Fruit fly (Drosophila melanogaster) whole organism, embryonic: Measurements from ENCODE around the gene CG32040.

Experiments
- Adf1 ChIP-seq: fragments of 200-800 bp; sonication (Bioruptor generic); IDR thresholded peaks from 2 replicates; pipeline ENCODE4 v1.3.6; 2022; ENCODE audit warnings: missing biosample characterization, missing genetic modification characterization
- Atf3 ChIP-seq: fragments of 200-800 bp; sonication (Bioruptor generic); optimal IDR thresholded peaks from 3 replicates; lab custom pipeline; 2016; ENCODE audit warnings: missing biosample characterization, missing genetic modification characterization
- CG11247 ChIP-seq: fragments of 200-800 bp; sonication (Bioruptor generic); IDR thresholded peaks from 2 replicates; pipeline ENCODE4 v1.3.6; 2022; ENCODE audit warnings: missing biosample characterization, missing genetic modification characterization
- CG11398 ChIP-seq: fragments of 200-800 bp; sonication (Bioruptor generic); optimal IDR thresholded peaks from 2 replicates; lab custom pipeline; 2016; ENCODE audit warnings: missing biosample characterization, missing genetic modification characterization
- CG11456 ChIP-seq: fragments of 200-800 bp; sonication (Bioruptor generic); IDR thresholded peaks from 3 replicates; pipeline ENCODE4 v1.3.6; 2022; ENCODE audit warnings: missing biosample characterization, missing genetic modification characterization
- CG12104 ChIP-seq: fragments of 200-800 bp; sonication (Bioruptor generic); optimal IDR thresholded peaks from 3 replicates; lab custom pipeline; 2016; ENCODE audit warnings: missing biosample characterization, missing genetic modification characterization
- CG12769 ChIP-seq: fragments of 200-800 bp; sonication (Bioruptor generic); optimal IDR thresholded peaks from 2 replicates; lab custom pipeline; 2019; ENCODE audit warnings: missing biosample characterization, mild to moderate bottlenecking, missing genetic modification characterization, moderate library complexity
- CG13296 ChIP-seq: fragments of 200-800 bp; sonication (Bioruptor generic); optimal IDR thresholded peaks from 3 replicates; lab custom pipeline; 2018; ENCODE audit warnings: missing biosample characterization, mild to moderate bottlenecking, missing genetic modification characterization
- CG13894 ChIP-seq: fragments of 200-800 bp; sonication (Bioruptor generic); optimal IDR thresholded peaks from 3 replicates; lab custom pipeline; 2018; ENCODE audit warnings: missing biosample characterization, mild to moderate bottlenecking, missing genetic modification characterization, moderate library complexity
- CG16779 ChIP-seq: fragments of 200-800 bp; sonication (Bioruptor generic); IDR thresholded peaks from 2 replicates; pipeline ENCODE4 v1.3.6; 2022; ENCODE audit warnings: missing biosample characterization, missing genetic modification characterization
- CG17328 ChIP-seq: fragments of 200-800 bp; sonication (Bioruptor generic); IDR thresholded peaks from 2 replicates; pipeline ENCODE4 v1.3.6; 2022; ENCODE audit warnings: missing biosample characterization, missing genetic modification characterization
- CG18764 ChIP-seq: fragments of 200-800 bp; sonication (Bioruptor generic); optimal IDR thresholded peaks from 3 replicates; lab custom pipeline; 2016; ENCODE audit warnings: missing biosample characterization, missing genetic modification characterization
- CG2199 ChIP-seq: fragments of 200-800 bp; sonication (Bioruptor generic); IDR thresholded peaks from 3 replicates; pipeline ENCODE4 v1.3.6; 2022; ENCODE audit warnings: missing biosample characterization, missing genetic modification characterization
- CG30431 ChIP-seq: fragments of 200-800 bp; sonication (Bioruptor generic); optimal IDR thresholded peaks from 2 replicates; lab custom pipeline; 2017; ENCODE audit warnings: missing biosample characterization, missing genetic modification characterization
- CG6272 ChIP-seq: fragments of 200-800 bp; sonication (Bioruptor generic); IDR thresholded peaks from 2 replicates; pipeline ENCODE4 v1.3.6; 2022; ENCODE audit warnings: missing biosample characterization, missing genetic modification characterization
- CG6813 ChIP-seq: fragments of 200-800 bp; sonication (Bioruptor generic); optimal IDR thresholded peaks from 2 replicates; lab custom pipeline; 2017; ENCODE audit warnings: missing biosample characterization, missing genetic modification characterization, mild to moderate bottlenecking, moderate library complexity, missing genetic modification reagents
- CG8478 ChIP-seq: fragments of >200 bp; optimal IDR thresholded peaks from 2 replicates; lab custom pipeline; 2018
- CG9437 ChIP-seq: fragments of 200-800 bp; sonication (Bioruptor generic); optimal IDR thresholded peaks from 2 replicates; lab custom pipeline; 2018; ENCODE audit warnings: missing biosample characterization, mild to moderate bottlenecking, missing genetic modification characterization
- GATAe ChIP-seq: fragments of 200-800 bp; sonication (Bioruptor generic); conservative IDR thresholded peaks from 2 replicates; pipeline ENCODE4 v1.3.6; 2022; ENCODE audit warnings: missing biosample characterization, missing genetic modification characterization
- Gug ChIP-seq: fragments of 200-800 bp; sonication (Bioruptor generic); IDR thresholded peaks from 4 replicates; pipeline ENCODE4 v1.3.6; 2022; ENCODE audit warnings: missing biosample characterization, missing genetic modification characterization
- Max ChIP-seq: fragments of 200-800 bp; sonication (Bioruptor generic); optimal IDR thresholded peaks from 2 replicates; lab custom pipeline; 2016; ENCODE audit warnings: missing biosample characterization, mild to moderate bottlenecking, missing genetic modification characterization
- Mes4 ChIP-seq: fragments of 200-800 bp; sonication (Bioruptor generic); optimal IDR thresholded peaks from 2 replicates; lab custom pipeline; 2016; ENCODE audit warnings: missing biosample characterization, missing genetic modification characterization
- Myb ChIP-seq: fragments of 200-800 bp; sonication (Bioruptor generic); optimal IDR thresholded peaks from 2 replicates; lab custom pipeline; 2016; ENCODE audit warnings: missing biosample characterization, missing genetic modification characterization
- NC2β ChIP-seq: fragments of 200-800 bp; sonication (Bioruptor generic); optimal IDR thresholded peaks from 2 replicates; lab custom pipeline; 2016; ENCODE audit warnings: missing biosample characterization, missing genetic modification characterization
- Optix ChIP-seq: fragments of 200-800 bp; sonication (Bioruptor generic); IDR thresholded peaks from 3 replicates; pipeline ENCODE4 v1.3.6; 2022; ENCODE audit warnings: missing biosample characterization, missing genetic modification characterization
- Pdp1 ChIP-seq, 2 experiments: fragments of 200-800 bp; sonication (Bioruptor generic); optimal IDR thresholded peaks; 3 replicates each; lab custom pipeline; 2016; ENCODE audit warnings: missing biosample characterization in 2 of 2, missing genetic modification characterization in 2 of 2, mild to moderate bottlenecking in 1 of 2, moderate library complexity in 1 of 2
- Ptx1 ChIP-seq: fragments of 200-800 bp; sonication (Bioruptor generic); IDR thresholded peaks from 2 replicates; pipeline ENCODE4 v1.3.6; 2022; ENCODE audit warnings: missing biosample characterization, missing genetic modification characterization
- Sox102F ChIP-seq: fragments of 200-800 bp; sonication (Bioruptor generic); optimal IDR thresholded peaks from 2 replicates; lab custom pipeline; 2018; ENCODE audit warnings: missing biosample characterization, mild to moderate bottlenecking, missing genetic modification characterization, moderate library complexity
- Tbp ChIP-seq: fragments of >200 bp; optimal IDR thresholded peaks from 2 replicates; lab custom pipeline; 2018; ENCODE audit warnings: missing biosample characterization, missing genetic modification characterization
- Xbp1 ChIP-seq: fragments of 200-800 bp; sonication (Bioruptor generic); optimal IDR thresholded peaks from 3 replicates; lab custom pipeline; 2016; ENCODE audit warnings: missing biosample characterization, mild to moderate bottlenecking, missing genetic modification characterization
- Xrp1 ChIP-seq: fragments of 200-800 bp; sonication (Bioruptor generic); IDR thresholded peaks from 2 replicates; pipeline ENCODE4 v1.3.6; 2022; ENCODE audit warnings: missing biosample characterization, missing genetic modification characterization
- bigmax ChIP-seq: fragments of 200-800 bp; sonication (Bioruptor generic); optimal IDR thresholded peaks from 2 replicates; lab custom pipeline; 2018; ENCODE audit warnings: missing biosample characterization, mild to moderate bottlenecking, missing genetic modification characterization
- caup ChIP-seq: fragments of 200-800 bp; sonication (Bioruptor generic); optimal IDR thresholded peaks from 3 replicates; lab custom pipeline; 2017; ENCODE audit warnings: missing biosample characterization, mild to moderate bottlenecking, missing genetic modification characterization, moderate library complexity; ENCODE audit not compliant: severe bottlenecking
- cg ChIP-seq: fragments of 200-800 bp; sonication (Bioruptor generic); optimal IDR thresholded peaks from 3 replicates; lab custom pipeline; 2019; ENCODE audit warnings: missing biosample characterization, mild to moderate bottlenecking, missing genetic modification characterization, moderate library complexity
- ci ChIP-seq: fragments of 200-800 bp; sonication (Bioruptor generic); IDR thresholded peaks from 3 replicates; pipeline ENCODE4 v1.3.6; 2022; ENCODE audit warnings: missing biosample characterization, missing genetic modification characterization
- ewg ChIP-seq: fragments of 200-800 bp; sonication (Bioruptor generic); optimal IDR thresholded peaks from 3 replicates; lab custom pipeline; 2017; ENCODE audit warnings: mild to moderate bottlenecking, missing biosample characterization, missing genetic modification reagents, missing genetic modification characterization
- exex ChIP-seq: fragments of 200-800 bp; sonication (Bioruptor generic); optimal IDR thresholded peaks from 4 replicates; lab custom pipeline; 2018; ENCODE audit warnings: missing biosample characterization, mild to moderate bottlenecking, missing genetic modification characterization, moderate library complexity
- fd64A ChIP-seq: fragments of 200-800 bp; sonication (Bioruptor generic); optimal IDR thresholded peaks from 3 replicates; lab custom pipeline; 2018; ENCODE audit warnings: missing biosample characterization, mild to moderate bottlenecking, missing genetic modification characterization
- ftz-f1 ChIP-seq: fragments of 200-800 bp; sonication (Bioruptor generic); optimal IDR thresholded peaks from 2 replicates; lab custom pipeline; 2016; ENCODE audit warnings: missing biosample characterization, missing genetic modification characterization
- gce ChIP-seq: fragments of 200-800 bp; sonication (Bioruptor generic); IDR thresholded peaks from 3 replicates; pipeline ENCODE4 v1.3.6; 2022; ENCODE audit warnings: missing biosample characterization, missing genetic modification characterization
- gcm2 ChIP-seq: fragments of 200-800 bp; sonication (Bioruptor generic); optimal IDR thresholded peaks from 2 replicates; lab custom pipeline; 2016; ENCODE audit warnings: missing biosample characterization, missing genetic modification characterization
- hth ChIP-seq: fragments of >200 bp; optimal IDR thresholded peaks from 2 replicates; lab custom pipeline; 2017; ENCODE audit warnings: inconsistent platforms
- inv ChIP-seq: fragments of 200-800 bp; sonication (Bioruptor generic); IDR thresholded peaks from 2 replicates; pipeline ENCODE4 v1.3.6; 2022; ENCODE audit warnings: missing biosample characterization, missing genetic modification characterization; ENCODE audit not compliant: partially characterized antibody
- mam ChIP-seq: fragments of 200-800 bp; sonication (Bioruptor generic); optimal IDR thresholded peaks from 3 replicates; lab custom pipeline; 2016; ENCODE audit warnings: missing biosample characterization, missing genetic modification characterization
- org-1 ChIP-seq: fragments of 200-800 bp; sonication (Bioruptor generic); optimal IDR thresholded peaks from 2 replicates; lab custom pipeline; 2017; ENCODE audit warnings: missing biosample characterization, missing genetic modification characterization
- pb ChIP-seq: fragments of 200-800 bp; sonication (Bioruptor generic); optimal IDR thresholded peaks from 3 replicates; lab custom pipeline; 2016; ENCODE audit warnings: missing biosample characterization, missing genetic modification characterization
- scrt ChIP-seq: fragments of 200-800 bp; sonication (Bioruptor generic); optimal IDR thresholded peaks from 2 replicates; lab custom pipeline; 2018; ENCODE audit warnings: missing biosample characterization, mild to moderate bottlenecking, missing genetic modification characterization, moderate library complexity
- sd ChIP-seq: fragments of 200-800 bp; sonication (Bioruptor generic); optimal IDR thresholded peaks from 3 replicates; lab custom pipeline; 2018; ENCODE audit warnings: missing biosample characterization, mild to moderate bottlenecking, missing genetic modification characterization, moderate library complexity
- stc ChIP-seq: fragments of 200-800 bp; sonication (Bioruptor generic); IDR thresholded peaks from 2 replicates; pipeline ENCODE4 v1.3.6; 2022; ENCODE audit warnings: missing biosample characterization, missing genetic modification characterization
- tap ChIP-seq: fragments of 200-800 bp; optimal IDR thresholded peaks from 3 replicates; lab custom pipeline; 2019; ENCODE audit warnings: missing biosample characterization, mild to moderate bottlenecking, missing genetic modification characterization, moderate library complexity
- usp ChIP-seq: fragments of >200 bp; optimal IDR thresholded peaks from 2 replicates; lab custom pipeline; 2017; ENCODE audit warnings: missing biosample characterization, missing genetic modification characterization

The CG32040 gene

DNA sequence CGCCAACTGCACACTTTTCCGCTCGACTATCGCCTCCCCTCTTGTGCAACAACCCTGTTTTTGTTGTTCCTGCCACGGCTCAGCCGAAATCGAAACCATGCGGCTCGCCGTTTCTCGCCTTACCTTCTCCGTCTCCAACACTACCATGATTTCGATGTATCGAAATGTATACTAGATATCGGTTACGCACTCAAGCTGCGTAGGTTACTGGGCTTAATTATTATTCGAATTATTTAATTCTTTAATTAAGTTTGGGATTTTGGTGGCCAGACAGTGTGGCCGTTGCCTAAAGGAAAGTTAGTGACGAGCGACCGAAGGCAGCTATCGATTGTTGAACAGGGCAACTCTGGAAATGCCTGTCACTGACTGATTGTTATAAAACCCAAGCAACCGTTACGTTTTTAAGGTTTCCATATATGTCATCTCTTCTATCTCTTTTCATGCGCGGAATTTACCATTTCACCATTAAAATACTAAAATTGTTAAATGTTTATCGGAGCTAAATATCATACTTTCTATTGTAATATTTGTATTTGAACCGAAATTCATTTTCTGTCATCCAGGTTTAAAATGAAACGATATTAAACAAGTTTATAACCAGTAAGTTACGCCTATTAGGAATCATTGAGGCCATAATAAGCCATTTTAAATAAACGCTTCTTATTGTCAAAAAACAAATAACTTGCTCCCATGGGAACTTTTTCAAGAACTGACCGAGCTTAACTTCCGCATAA, 48.5 kb downstream of the CG32040 start, which contains the start of gene eIF4E1 (continued):
- TF ChIP-seq fd64A (GFP tag; lab: Kevin White, UChicago) (no peak), CG11247 (peak; percentile 43), Ptx1 (GFP tag; lab: Robert Waterston, UW) (no peak), GATAe (GFP tag; lab: Robert Waterston, UW) (no peak), Mes4 (GFP tag; lab: Kevin White, UChicago) (no peak), CG11456 (GFP tag; lab: Robert Waterston, UW) (no peak), Xrp1 (GFP tag; lab: Robert Waterston, UW) (no peak), CG13894 (tag; lab: Kevin White, UChicago) (peak; percentile 31), Myb (peak; percentile 100), ewg (no peak), inv (peak; percentile 81), CG9437 (GFP tag; lab: Kevin White, UChicago) (peak; percentile 96), bigmax (GFP tag; lab: Kevin White, UChicago) (peak; percentile 14), usp (GFP tag; lab: Kevin White, UChicago) (no peak), Max (GFP tag; lab: Kevin White, UChicago) (peak; percentile 60), gcm2 (GFP tag; lab: Kevin White, UChicago) (no peak), mam (GFP tag; lab: Kevin White, UChicago) (peak; percentile 60), CG17328 (GFP tag; lab: Robert Waterston, UW) (no peak), Tbp (GFP tag; lab: Kevin White, UChicago) (no peak), org-1 (no peak), CG11398 (GFP tag; lab: Kevin White, UChicago) (no peak), hth (lab: Kevin White, UChicago) (no peak), Pdp1 (GFP tag; optimal IDR thresholded peaks at IDR 0.05; lab: Kevin White, UChicago) (peak; percentile 56 to 91), scrt (no peak), CG12104 (no peak), CG12769 (tag; lab: Kevin White, UChicago) (peak; percentile 18), pb (peak; percentile 7), caup (GFP tag; lab: Kevin White, UChicago) (no peak), CG18764 (GFP tag; lab: Kevin White, UChicago) (no peak), CG16779 (GFP tag; lab: Robert Waterston, UW) (no peak), ftz-f1 (GFP tag; lab: Kevin White, UChicago) (peak; percentile 40), Optix (no peak), CG30431 (GFP tag; lab: Kevin White, UChicago) (no peak), Atf3 (GFP tag; lab: Kevin White, UChicago) (no peak), NC2β (GFP tag; lab: Kevin White, UChicago) (peak; percentile 7), Gug (GFP tag; lab: Robert Waterston, UW) (peak; percentile 33; the same call in 1 of the 4 replicates), CG6813 (GFP tag; lab: Kevin White, UChicago) (no peak), CG2199 (GFP tag; lab: Robert Waterston, UW) (peak; percentile 84; the same call in 2 of the 3 replicates), CG8478 (lab: Kevin White, UChicago) (peak; percentile 86), CG13296 (GFP tag; lab: Kevin White, UChicago) (no peak), sd (tag; lab: Kevin White, UChicago) (peak; percentile 21), exex (no peak), Sox102F (no peak), Xbp1 (GFP tag; lab: Kevin White, UChicago) (peak; percentile 46), ci (GFP tag; lab: Robert Waterston, UW) (no peak), Adf1 (GFP tag; lab: Robert Waterston, UW) (0 out of 2 replicates have a peak, but pooled peaks have one; percentile 28), gce (no peak), cg (GFP tag; lab: Kevin White, UChicago) (no peak), stc (GFP tag; lab: Robert Waterston, UW) (peak; percentile 4; the same call in 1 of the 2 replicates), tap (tag; lab: Kevin White, UChicago) (no peak), CG6272 (GFP tag; lab: Robert Waterston, UW) (no peak)
